Fruit fly (Drosophila melanogaster): ENCODE data around the gene Cyp4e3.
A peak's percentile ranks its signal among the peaks of the same experiment; 100 is the strongest.

Cyp4e3 gene

DNA sequence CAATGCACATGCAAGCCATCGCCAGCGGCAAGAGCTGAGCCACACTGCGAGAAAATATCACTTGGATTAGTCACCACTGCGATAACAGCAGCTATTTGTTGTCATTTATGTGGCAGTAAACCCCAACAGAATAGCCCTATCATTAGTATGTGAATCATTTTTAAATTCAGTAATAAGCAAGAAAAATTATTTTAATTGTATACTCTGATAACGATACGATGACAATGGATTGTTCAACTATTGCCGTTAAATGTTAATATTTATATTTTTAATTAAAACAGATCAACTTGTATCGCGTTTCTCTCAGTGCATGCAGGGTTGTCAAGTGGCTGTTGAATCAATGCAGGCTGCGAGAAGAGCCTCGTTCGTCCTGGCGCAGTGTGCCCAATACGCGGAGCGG lies 12.1 kb downstream of the Cyp4e3 start:
- TF ChIP-seq Dek (tag; optimal IDR thresholded peaks at IDR 0.05), result no peak
- TF ChIP-seq dpn (GFP tag; optimal IDR thresholded peaks at IDR 0.05), result no peak
- TF ChIP-seq CG9817 (tag; optimal IDR thresholded peaks at IDR 0.05), result no peak
- no peak for TF ChIP-seq CG13624 (GFP tag; optimal IDR thresholded peaks at IDR 0.05)
- no peak for TF ChIP-seq aop (GFP tag; IDR thresholded peaks at IDR 0.05)
- peak; percentile 8 for TF ChIP-seq Blimp-1 (GFP tag; optimal IDR thresholded peaks at IDR 0.05)
- TF ChIP-seq p53 (GFP tag; optimal IDR thresholded peaks at IDR 0.05), result no peak
- no peak for TF ChIP-seq CG2202 (tag; optimal IDR thresholded peaks at IDR 0.05)
- TF ChIP-seq dati (GFP tag; IDR thresholded peaks at IDR 0.05), result no peak
- TF ChIP-seq CG34422 (GFP tag; IDR thresholded peaks at IDR 0.05), result no peak
- TF ChIP-seq Atf3 (GFP tag; optimal IDR thresholded peaks at IDR 0.05), result no peak
- peak; percentile 25 for TF ChIP-seq nmo (GFP tag; optimal IDR thresholded peaks at IDR 0.05)
- TF ChIP-seq Gug (GFP tag; IDR thresholded peaks at IDR 0.05), result no peak
- no peak for TF ChIP-seq CG8765 (GFP tag; IDR thresholded peaks at IDR 0.05)
- no peak for TF ChIP-seq wdn (GFP tag; IDR thresholded peaks at IDR 0.05)
- TF ChIP-seq trem (tag; optimal IDR thresholded peaks at IDR 0.05), result no peak
- TF ChIP-seq Camta (GFP tag; optimal IDR thresholded peaks at IDR 0.05), result no peak
- TF ChIP-seq Hr51 (GFP tag; optimal IDR thresholded peaks at IDR 0.05), result peak in 1 of 2 experiments; percentile 49
- TF ChIP-seq nom (GFP tag; optimal IDR thresholded peaks at IDR 0.05), result no peak
- TF ChIP-seq mam (GFP tag; optimal IDR thresholded peaks at IDR 0.05), result no peak
- TF ChIP-seq zfh1 (GFP tag; IDR thresholded peaks at IDR 0.05), result no peak
- TF ChIP-seq jigr1 (GFP tag; IDR thresholded peaks at IDR 0.05), result no peak
- TF ChIP-seq Taf1 (GFP tag; IDR thresholded peaks at IDR 0.05), result no peak
- no peak for TF ChIP-seq kni (GFP tag; optimal IDR thresholded peaks at IDR 0.05)
- no peak for TF ChIP-seq CG6254 (GFP tag; optimal IDR thresholded peaks at IDR 0.05)
- peak; percentile 10 for TF ChIP-seq CG15269 (tag; optimal IDR thresholded peaks at IDR 0.05)
- peak; percentile 19 for TF ChIP-seq Ssrp (tag; optimal IDR thresholded peaks at IDR 0.05)
- TF ChIP-seq CG42726 (GFP tag; IDR thresholded peaks at IDR 0.05; ENCODE audit: partially characterized antibody), result no peak
- TF ChIP-seq PHDP (tag; optimal IDR thresholded peaks at IDR 0.05), result no peak
- no peak for TF ChIP-seq CG3995 (GFP tag; optimal IDR thresholded peaks at IDR 0.05)
- TF ChIP-seq jumu (GFP tag; optimal IDR thresholded peaks at IDR 0.05), result no peak
- TF ChIP-seq Nf-YC (tag; optimal IDR thresholded peaks at IDR 0.05), result no peak
- no peak for TF ChIP-seq dm (GFP tag; optimal IDR thresholded peaks at IDR 0.05)
- no peak for TF ChIP-seq CG5953 (GFP tag; IDR thresholded peaks at IDR 0.05)
- no peak for TF ChIP-seq Fer3 (tag; optimal IDR thresholded peaks at IDR 0.05)
- TF ChIP-seq CG17359 (tag; optimal IDR thresholded peaks at IDR 0.05), result peak; percentile 32
- TF ChIP-seq Trl (optimal IDR thresholded peaks at IDR 0.05), result no peak
- TF ChIP-seq Trl (GFP tag; optimal IDR thresholded peaks at IDR 0.05), result no peak
- TF ChIP-seq bbx (GFP tag; IDR thresholded peaks at IDR 0.05; ENCODE audit: partially characterized antibody), result no peak
- TF ChIP-seq CG4282 (GFP tag; optimal IDR thresholded peaks at IDR 0.05), result no peak
- TF ChIP-seq bab2 (GFP tag; optimal IDR thresholded peaks at IDR 0.05), result no peak
- TF ChIP-seq Bgb (GFP tag; IDR thresholded peaks at IDR 0.05; ENCODE audit: partially characterized antibody), result no peak
- no peak for TF ChIP-seq tna (GFP tag; IDR thresholded peaks at IDR 0.05; ENCODE audit: partially characterized antibody)
- TF ChIP-seq CG31441 (GFP tag; IDR thresholded peaks at IDR 0.05), result peak; percentile 45; the same call in 1 of the 2 replicates
- no peak for TF ChIP-seq chinmo (GFP tag; IDR thresholded peaks at IDR 0.05; ENCODE audit: partially characterized antibody)
- no peak for TF ChIP-seq CG9876 (GFP tag; optimal IDR thresholded peaks at IDR 0.05)
- no peak for TF ChIP-seq tgo (GFP tag; IDR thresholded peaks at IDR 0.05)
- no peak for TF ChIP-seq ato (GFP tag; IDR thresholded peaks at IDR 0.05; ENCODE audit: partially characterized antibody)
- TF ChIP-seq Optix (GFP tag; IDR thresholded peaks at IDR 0.05), result no peak
- TF ChIP-seq Dll (GFP tag; IDR thresholded peaks at IDR 0.05; ENCODE audit: partially characterized antibody), result no peak
- TF ChIP-seq crc (GFP tag; optimal IDR thresholded peaks at IDR 0.05), result no peak
- no peak; the same call in 1 of the 2 replicates for TF ChIP-seq CG6689 (GFP tag; IDR thresholded peaks at IDR 0.05)

Data from whole organism, embryonic.